Fruit fly (Drosophila melanogaster) whole organism, embryonic: ENCODE data around the gene Cep290.

Source experiments
- CG1233 ChIP-seq: fragments of 200-800 bp; sonication (Bioruptor generic); optimal IDR thresholded peaks from 4 replicates; lab custom pipeline; 2018; ENCODE audit warnings: missing biosample characterization, mild to moderate bottlenecking, missing genetic modification characterization
- CG12391 ChIP-seq: fragments of 200-800 bp; sonication (Bioruptor generic); optimal IDR thresholded peaks from 3 replicates; lab custom pipeline; 2018; ENCODE audit warnings: missing biosample characterization, mild to moderate bottlenecking, missing genetic modification characterization, moderate library complexity
- CG12744 ChIP-seq: fragments of 200-800 bp; sonication (Bioruptor generic); optimal IDR thresholded peaks from 2 replicates; lab custom pipeline; 2016; ENCODE audit warnings: missing biosample characterization, missing genetic modification characterization
- CG3281 ChIP-seq: fragments of 200-800 bp; sonication (Bioruptor generic); optimal IDR thresholded peaks from 3 replicates; lab custom pipeline; 2017; ENCODE audit warnings: missing biosample characterization, mild to moderate bottlenecking, missing genetic modification characterization
- CG3838 ChIP-seq: fragments of 200-800 bp; sonication (Bioruptor generic); optimal IDR thresholded peaks from 3 replicates; lab custom pipeline; 2016; ENCODE audit warnings: missing biosample characterization, missing genetic modification characterization
- CG6791 ChIP-seq: fragments of 200-800 bp; sonication (Bioruptor generic); IDR thresholded peaks from 3 replicates; pipeline ENCODE4 v1.3.6; 2022; ENCODE audit warnings: missing biosample characterization, missing genetic modification characterization; ENCODE audit not compliant: partially characterized antibody
- Deaf1 ChIP-seq: fragments of 200-800 bp; optimal IDR thresholded peaks from 3 replicates; lab custom pipeline; 2019; ENCODE audit warnings: missing biosample characterization, mild to moderate bottlenecking, missing genetic modification characterization, moderate library complexity
- MESR4 ChIP-seq: fragments of 200-800 bp; sonication (Bioruptor generic); optimal IDR thresholded peaks from 2 replicates; lab custom pipeline; 2018; ENCODE audit warnings: missing biosample characterization, mild to moderate bottlenecking, missing genetic modification characterization, moderate library complexity
- Ptx1 ChIP-seq: fragments of 200-800 bp; sonication (Bioruptor generic); IDR thresholded peaks from 2 replicates; pipeline ENCODE4 v1.3.6; 2022; ENCODE audit warnings: missing biosample characterization, missing genetic modification characterization
- bab2 ChIP-seq: fragments of 200-800 bp; sonication (Bioruptor generic); optimal IDR thresholded peaks from 2 replicates; lab custom pipeline; 2016; ENCODE audit warnings: missing biosample characterization, missing genetic modification characterization
- mld ChIP-seq: fragments of 200-800 bp; sonication (Bioruptor generic); IDR thresholded peaks from 3 replicates; pipeline ENCODE4 v1.3.6; 2022; ENCODE audit warnings: missing biosample characterization, missing genetic modification characterization; ENCODE audit not compliant: partially characterized antibody
- zfh2 ChIP-seq: fragments of 200-800 bp; sonication (Bioruptor generic); optimal IDR thresholded peaks from 2 replicates; lab custom pipeline; 2016; ENCODE audit warnings: missing biosample characterization, missing genetic modification characterization

DNA sequence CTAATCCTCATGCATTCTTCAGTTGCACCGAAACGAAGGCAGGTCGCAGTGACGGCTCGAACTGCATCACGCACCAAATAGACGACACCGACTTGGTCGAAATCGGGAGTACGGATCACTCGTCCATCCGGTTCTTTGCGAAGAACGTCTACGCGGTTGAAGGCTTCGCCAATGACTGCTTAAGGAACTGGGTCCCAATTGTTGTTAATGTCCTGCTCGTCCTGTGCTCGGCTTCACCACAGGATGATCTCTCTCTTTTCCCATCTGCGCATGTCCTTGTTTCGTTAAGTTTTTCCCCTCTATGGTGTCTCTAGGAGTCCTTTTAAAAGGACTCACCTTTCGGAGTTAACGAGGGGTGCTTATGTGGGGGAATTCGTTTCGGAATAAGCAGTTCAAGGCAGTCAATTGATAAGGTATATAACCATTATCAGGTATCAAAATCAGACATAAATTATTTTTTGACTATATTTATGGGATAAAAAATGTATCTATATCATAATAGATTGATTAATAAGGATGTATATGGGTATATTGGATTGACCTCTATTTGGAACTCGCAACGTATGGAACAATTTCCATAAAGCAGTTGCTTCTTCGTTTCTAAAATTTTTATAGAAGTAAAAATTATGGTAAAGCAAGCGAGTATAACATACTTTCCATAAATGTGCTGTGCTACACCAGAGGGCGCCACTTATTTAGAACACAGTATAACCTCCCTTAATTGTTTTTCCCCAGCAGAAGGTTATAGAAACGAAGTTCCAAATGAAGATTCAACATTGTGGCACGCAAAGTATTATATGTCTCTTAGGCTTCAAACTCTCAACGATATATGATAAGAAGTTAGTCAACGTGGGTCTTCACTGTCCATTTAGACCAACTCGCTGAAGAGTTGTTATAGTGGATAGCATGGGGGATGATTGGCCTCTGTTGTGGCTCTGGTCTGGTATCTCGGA is 13.6 kb downstream of the Cep290 start, which contains the start of gene dpr20:
- peak; percentile 92 for TF ChIP-seq Ptx1 (GFP tag; lab: Robert Waterston, UW)
- peak; percentile 71 for TF ChIP-seq zfh2 (GFP tag; lab: Kevin White, UChicago)
- TF ChIP-seq mld (GFP tag; lab: Robert Waterston, UW) = no peak
- no peak for TF ChIP-seq CG3838
- peak; percentile 34 for TF ChIP-seq CG1233 (GFP tag; lab: Kevin White, UChicago)
- peak; percentile 90 for TF ChIP-seq Deaf1
- TF ChIP-seq CG12744 = peak; percentile 45
- TF ChIP-seq CG12391 (tag; lab: Kevin White, UChicago) = peak; percentile 72
- TF ChIP-seq MESR4 (GFP tag; lab: Kevin White, UChicago) = peak; percentile 4
- TF ChIP-seq CG3281 (GFP tag; lab: Kevin White, UChicago) = peak; percentile 81
- TF ChIP-seq CG6791 (GFP tag; lab: Robert Waterston, UW) = no peak
- peak; percentile 72 for TF ChIP-seq bab2
